Fruit fly (Drosophila melanogaster) whole organism, embryonic: ENCODE data around the gene AGO2.

Source experiments
- Awh ChIP-seq: fragments of 200-800 bp; sonication (Bioruptor generic); IDR thresholded peaks from 2 replicates; pipeline ENCODE4, ENCODE4 v1.3.6; 2022; ENCODE audit warnings: missing biosample characterization, missing genetic modification characterization
- BEAF-32 ChIP-seq: fragments of 200-800 bp; sonication (Bioruptor generic); optimal IDR thresholded peaks from 3 replicates; lab custom pipeline; 2017; ENCODE audit warnings: missing biosample characterization, missing genetic modification characterization, mild to moderate bottlenecking, moderate library complexity, missing genetic modification reagents
- CG10366 ChIP-seq: fragments of 200-800 bp; sonication (Bioruptor generic); IDR thresholded peaks from 2 replicates; pipeline ENCODE4 v1.3.6; 2022; ENCODE audit warnings: missing biosample characterization, missing genetic modification characterization
- CG10979 ChIP-seq: fragments of 200-800 bp; sonication (Bioruptor generic); optimal IDR thresholded peaks from 2 replicates; lab custom pipeline; 2018; ENCODE audit warnings: missing biosample characterization, mild to moderate bottlenecking, missing genetic modification characterization, moderate library complexity
- CG12391 ChIP-seq: fragments of 200-800 bp; sonication (Bioruptor generic); optimal IDR thresholded peaks from 3 replicates; lab custom pipeline; 2018; ENCODE audit warnings: missing biosample characterization, mild to moderate bottlenecking, missing genetic modification characterization, moderate library complexity
- CG13287 ChIP-seq: fragments of 200-800 bp; sonication (Bioruptor generic); IDR thresholded peaks from 2 replicates; pipeline ENCODE4 v1.3.6; 2022; ENCODE audit warnings: missing biosample characterization, missing genetic modification characterization; ENCODE audit not compliant: partially characterized antibody
- CG14667 ChIP-seq: fragments of 200-800 bp; sonication (Bioruptor generic); IDR thresholded peaks from 2 replicates; pipeline ENCODE4 v1.3.6; 2022; ENCODE audit warnings: missing biosample characterization, missing genetic modification characterization
- CG17359 ChIP-seq: fragments of 200-800 bp; sonication (Bioruptor generic); optimal IDR thresholded peaks from 3 replicates; lab custom pipeline; 2018; ENCODE audit warnings: missing biosample characterization, mild to moderate bottlenecking, missing genetic modification characterization, moderate library complexity
- CG17612 ChIP-seq: fragments of 200-800 bp; sonication (Bioruptor generic); IDR thresholded peaks from 2 replicates; pipeline ENCODE4 v1.3.6; 2022; ENCODE audit warnings: missing biosample characterization, missing genetic modification characterization
- CG1792 ChIP-seq: fragments of 200-800 bp; sonication (Bioruptor generic); optimal IDR thresholded peaks from 2 replicates; lab custom pipeline; 2016; ENCODE audit warnings: missing biosample characterization, missing genetic modification characterization
- CG2116 ChIP-seq: fragments of 200-800 bp; sonication (Bioruptor generic); optimal IDR thresholded peaks from 3 replicates; lab custom pipeline; 2018; ENCODE audit warnings: missing biosample characterization, mild to moderate bottlenecking, missing genetic modification characterization
- CG30431 ChIP-seq: fragments of 200-800 bp; sonication (Bioruptor generic); optimal IDR thresholded peaks from 2 replicates; lab custom pipeline; 2017; ENCODE audit warnings: missing biosample characterization, missing genetic modification characterization
- CG31224 ChIP-seq: fragments of 200-800 bp; sonication (Bioruptor generic); IDR thresholded peaks from 2 replicates; pipeline ENCODE4 v1.3.6; 2022; ENCODE audit warnings: missing biosample characterization, missing genetic modification characterization
- CG31365 ChIP-seq: fragments of 200-800 bp; sonication (Bioruptor generic); optimal IDR thresholded peaks from 2 replicates; lab custom pipeline; 2018; ENCODE audit warnings: missing biosample characterization, mild to moderate bottlenecking, missing genetic modification characterization
- CG34376 ChIP-seq: fragments of 200-800 bp; sonication (Bioruptor generic); optimal IDR thresholded peaks from 2 replicates; lab custom pipeline; 2018; ENCODE audit warnings: missing biosample characterization, mild to moderate bottlenecking, missing genetic modification characterization
- CG3838 ChIP-seq: fragments of 200-800 bp; sonication (Bioruptor generic); optimal IDR thresholded peaks from 3 replicates; lab custom pipeline; 2016; ENCODE audit warnings: missing biosample characterization, missing genetic modification characterization
- CG3847 ChIP-seq: fragments of 200-800 bp; sonication (Bioruptor generic); IDR thresholded peaks from 2 replicates; pipeline ENCODE4 v1.3.6; 2022; ENCODE audit warnings: missing biosample characterization, missing genetic modification characterization
- CG5180 ChIP-seq: fragments of 200-800 bp; sonication (Bioruptor generic); optimal IDR thresholded peaks from 3 replicates; lab custom pipeline; 2017; ENCODE audit warnings: missing biosample characterization, missing genetic modification characterization, mild to moderate bottlenecking, moderate library complexity, missing genetic modification reagents
- CG6791 ChIP-seq: fragments of 200-800 bp; sonication (Bioruptor generic); IDR thresholded peaks from 3 replicates; pipeline ENCODE4 v1.3.6; 2022; ENCODE audit warnings: missing biosample characterization, missing genetic modification characterization; ENCODE audit not compliant: partially characterized antibody
- CG6813 ChIP-seq: fragments of 200-800 bp; sonication (Bioruptor generic); optimal IDR thresholded peaks from 2 replicates; lab custom pipeline; 2017; ENCODE audit warnings: missing biosample characterization, missing genetic modification characterization, mild to moderate bottlenecking, moderate library complexity, missing genetic modification reagents
- CG7372 ChIP-seq: fragments of 200-800 bp; sonication (Bioruptor generic); IDR thresholded peaks from 2 replicates; pipeline ENCODE4 v1.3.6; 2022; ENCODE audit warnings: missing biosample characterization, missing genetic modification characterization
- CG7786 ChIP-seq: fragments of 200-800 bp; sonication (Bioruptor generic); optimal IDR thresholded peaks from 2 replicates; lab custom pipeline; 2016; ENCODE audit warnings: missing biosample characterization, missing genetic modification characterization
- CG8944 ChIP-seq: fragments of 200-800 bp; sonication (Bioruptor generic); optimal IDR thresholded peaks from 3 replicates; lab custom pipeline; 2016; ENCODE audit warnings: missing biosample characterization, missing genetic modification characterization
- Dek ChIP-seq: fragments of 200-800 bp; sonication (Bioruptor generic); optimal IDR thresholded peaks from 3 replicates; lab custom pipeline; 2019; ENCODE audit warnings: missing biosample characterization, mild to moderate bottlenecking, missing genetic modification characterization, moderate library complexity
- Dp ChIP-seq: fragments of 200-800 bp; sonication (Bioruptor generic); optimal IDR thresholded peaks from 2 replicates; lab custom pipeline; 2018; ENCODE audit warnings: missing biosample characterization, mild to moderate bottlenecking, missing genetic modification characterization, moderate library complexity
- Drgx ChIP-seq: fragments of 200-800 bp; sonication (Bioruptor generic); IDR thresholded peaks from 2 replicates; pipeline ENCODE4 v1.3.6; 2022; ENCODE audit warnings: missing biosample characterization, missing genetic modification characterization
- Ets97D ChIP-seq: fragments of 200-800 bp; sonication (Bioruptor generic); optimal IDR thresholded peaks from 3 replicates; lab custom pipeline; 2016; ENCODE audit warnings: missing biosample characterization, missing genetic modification characterization
- HLH4C ChIP-seq: fragments of 200-800 bp; sonication (Bioruptor generic); IDR thresholded peaks from 3 replicates; pipeline ENCODE4 v1.3.6; 2022; ENCODE audit warnings: missing biosample characterization, missing genetic modification characterization; ENCODE audit not compliant: partially characterized antibody
- Neu2 ChIP-seq: fragments of 200-800 bp; sonication (Bioruptor generic); optimal IDR thresholded peaks from 3 replicates; lab custom pipeline; 2016; ENCODE audit warnings: missing biosample characterization, missing genetic modification characterization, borderline replicate concordance
- PHDP ChIP-seq: fragments of 200-800 bp; sonication (Bioruptor generic); optimal IDR thresholded peaks from 3 replicates; lab custom pipeline; 2018; ENCODE audit warnings: missing biosample characterization, mild to moderate bottlenecking, missing genetic modification characterization, moderate library complexity
- YL-1 ChIP-seq: fragments of 200-800 bp; sonication (Bioruptor generic); optimal IDR thresholded peaks from 3 replicates; lab custom pipeline; 2017; ENCODE audit warnings: missing biosample characterization, mild to moderate bottlenecking, missing genetic modification characterization
- caup ChIP-seq: fragments of 200-800 bp; sonication (Bioruptor generic); optimal IDR thresholded peaks from 3 replicates; lab custom pipeline; 2017; ENCODE audit warnings: missing biosample characterization, mild to moderate bottlenecking, missing genetic modification characterization, moderate library complexity; ENCODE audit not compliant: severe bottlenecking
- chif ChIP-seq, 2 experiments: fragments of 200-800 bp; sonication (Bioruptor generic); optimal IDR thresholded peaks; 3 replicates each; lab custom pipeline; 2016; ENCODE audit warnings: missing biosample characterization in 2 of 2, missing genetic modification characterization in 2 of 2
- ci ChIP-seq: fragments of 200-800 bp; sonication (Bioruptor generic); IDR thresholded peaks from 3 replicates; pipeline ENCODE4 v1.3.6; 2022; ENCODE audit warnings: missing biosample characterization, missing genetic modification characterization
- croc ChIP-seq: fragments of 200-800 bp; sonication (Bioruptor generic); conservative IDR thresholded peaks from 3 replicates; pipeline ENCODE4 v1.3.6; 2022; ENCODE audit warnings: missing biosample characterization, missing genetic modification characterization
- danr ChIP-seq: fragments of 200-800 bp; sonication (Bioruptor generic); IDR thresholded peaks from 2 replicates; pipeline ENCODE4 v1.3.6; 2022; ENCODE audit warnings: missing biosample characterization, missing genetic modification characterization
- disco-r ChIP-seq: fragments of 200-800 bp; sonication (Bioruptor generic); optimal IDR thresholded peaks from 2 replicates; lab custom pipeline; 2016; ENCODE audit warnings: missing biosample characterization, missing genetic modification characterization
- emc ChIP-seq: fragments of 200-800 bp; sonication (Bioruptor generic); optimal IDR thresholded peaks from 2 replicates; lab custom pipeline; 2016; ENCODE audit warnings: missing biosample characterization, missing genetic modification characterization
- esg ChIP-seq: fragments of 200-800 bp; sonication (Bioruptor generic); conservative IDR thresholded peaks from 2 replicates; pipeline ENCODE4 v1.3.6; 2022; ENCODE audit warnings: missing biosample characterization, missing genetic modification characterization
- eyg ChIP-seq: fragments of 200-800 bp; sonication (Bioruptor generic); optimal IDR thresholded peaks from 3 replicates; lab custom pipeline; 2016; ENCODE audit warnings: missing biosample characterization, missing genetic modification characterization
- gcm2 ChIP-seq: fragments of 200-800 bp; sonication (Bioruptor generic); optimal IDR thresholded peaks from 2 replicates; lab custom pipeline; 2016; ENCODE audit warnings: missing biosample characterization, missing genetic modification characterization
- gsb ChIP-seq: fragments of 200-800 bp; sonication (Bioruptor generic); IDR thresholded peaks from 2 replicates; pipeline ENCODE4 v1.3.6; 2022; ENCODE audit warnings: missing biosample characterization, missing genetic modification characterization
- hth ChIP-seq: fragments of >200 bp; optimal IDR thresholded peaks from 2 replicates; lab custom pipeline; 2017; ENCODE audit warnings: inconsistent platforms
- insv ChIP-seq, 2 experiments: fragments of 200-800 bp; sonication (Bioruptor generic); optimal IDR thresholded peaks; 3 replicates each; lab custom pipeline; 2016 to 2018; ENCODE audit warnings: missing biosample characterization in 2 of 2, missing genetic modification characterization in 2 of 2
- luna ChIP-seq: fragments of 200-800 bp; sonication (Bioruptor generic); optimal IDR thresholded peaks from 2 replicates; lab custom pipeline; 2016; ENCODE audit warnings: missing biosample characterization, missing genetic modification characterization
- stc ChIP-seq: fragments of 200-800 bp; sonication (Bioruptor generic); IDR thresholded peaks from 2 replicates; pipeline ENCODE4 v1.3.6; 2022; ENCODE audit warnings: missing biosample characterization, missing genetic modification characterization
- tgo ChIP-seq: fragments of 200-800 bp; sonication (Bioruptor generic); IDR thresholded peaks from 3 replicates; pipeline ENCODE4 v1.3.6; 2022; ENCODE audit warnings: missing biosample characterization, missing genetic modification characterization
- tio ChIP-seq: fragments of 200-800 bp; sonication (Bioruptor generic); optimal IDR thresholded peaks from 2 replicates; lab custom pipeline; 2017; ENCODE audit warnings: missing biosample characterization, missing genetic modification characterization, inconsistent platforms
- tna ChIP-seq: fragments of 200-800 bp; sonication (Bioruptor generic); IDR thresholded peaks from 2 replicates; pipeline ENCODE4 v1.3.6; 2022; ENCODE audit warnings: missing biosample characterization, missing genetic modification characterization; ENCODE audit not compliant: partially characterized antibody
- trem ChIP-seq: fragments of 200-800 bp; optimal IDR thresholded peaks from 3 replicates; lab custom pipeline; 2019; ENCODE audit warnings: missing biosample characterization, mild to moderate bottlenecking, missing genetic modification characterization, moderate library complexity
- trh ChIP-seq: fragments of 200-800 bp; sonication (Bioruptor generic); optimal IDR thresholded peaks from 2 replicates; lab custom pipeline; 2016; ENCODE audit warnings: missing biosample characterization, missing genetic modification characterization

AGO2 gene

dm6 chr3L:15580487-15580886 is 26.6 kb downstream of the AGO2 start, which contains the start of the genes mrn and CG12301 (continued):
- TF ChIP-seq CG6791 (GFP tag; lab: Robert Waterston, UW) = peak; percentile 84
- peak; percentile 91 for TF ChIP-seq CG7372 (GFP tag; lab: Robert Waterston, UW)
- peak; percentile 76 for TF ChIP-seq croc (GFP tag; lab: Robert Waterston, UW)
- peak; percentile 83 for TF ChIP-seq CG17612 (GFP tag; lab: Robert Waterston, UW)
- TF ChIP-seq Awh = 0 out of 2 replicates have a peak, but pooled peaks have one; percentile 45
- TF ChIP-seq Dek (tag; lab: Kevin White, UChicago) = no peak
- TF ChIP-seq gsb (GFP tag; lab: Robert Waterston, UW) = peak; percentile 52; the same call in 1 of the 2 replicates
- peak; percentile 84 for TF ChIP-seq tna (GFP tag; lab: Robert Waterston, UW)
- peak; percentile 20 for TF ChIP-seq luna (GFP tag; lab: Kevin White, UChicago)
- TF ChIP-seq CG8944 (GFP tag; lab: Kevin White, UChicago) = peak; percentile 22
- TF ChIP-seq esg (GFP tag; lab: Robert Waterston, UW) = peak; percentile 71
- no peak for TF ChIP-seq hth (lab: Kevin White, UChicago)
- TF ChIP-seq CG31224 (GFP tag; lab: Robert Waterston, UW) = peak; percentile 73
- peak; percentile 69 for TF ChIP-seq YL-1 (GFP tag; lab: Kevin White, UChicago)
- TF ChIP-seq HLH4C (GFP tag; lab: Robert Waterston, UW) = peak; percentile 95
- peak; percentile 24 for TF ChIP-seq trh
- peak; percentile 9 for TF ChIP-seq CG30431 (GFP tag; lab: Kevin White, UChicago)
- TF ChIP-seq CG2116 = peak; percentile 89
- peak; percentile 49 for TF ChIP-seq gcm2 (GFP tag; lab: Kevin White, UChicago)
- peak; percentile 23 for TF ChIP-seq eyg (GFP tag; lab: Kevin White, UChicago)
- peak; percentile 15 for TF ChIP-seq disco-r
- peak in 1 of 2 experiments; percentile 60 for TF ChIP-seq insv (GFP tag; optimal IDR thresholded peaks at IDR 0.05; lab: Kevin White, UChicago)
- peak; percentile 90 for TF ChIP-seq stc (GFP tag; lab: Robert Waterston, UW)
- TF ChIP-seq CG7786 (GFP tag; lab: Kevin White, UChicago) = peak; percentile 44
- TF ChIP-seq CG12391 (tag; lab: Kevin White, UChicago) = peak; percentile 81
- no peak for TF ChIP-seq CG31365 (tag; lab: Kevin White, UChicago)
- TF ChIP-seq CG3838 = peak; percentile 47
- peak; percentile 87 for TF ChIP-seq CG14667 (GFP tag; lab: Robert Waterston, UW)
- peak; percentile 40 for TF ChIP-seq CG34376 (GFP tag; lab: Kevin White, UChicago)
- no peak for TF ChIP-seq emc
- TF ChIP-seq CG5180 (GFP tag; lab: Kevin White, UChicago) = no peak
- TF ChIP-seq BEAF-32 (GFP tag; lab: Kevin White, UChicago) = peak; percentile 97
- peak; percentile 96 for TF ChIP-seq danr (GFP tag; lab: Robert Waterston, UW)
- TF ChIP-seq chif (GFP tag; optimal IDR thresholded peaks at IDR 0.05; lab: Kevin White, UChicago) = peak; percentile 49 to 55
- TF ChIP-seq CG6813 (GFP tag; lab: Kevin White, UChicago) = no peak
- TF ChIP-seq ci = peak; percentile 49; the same call in 1 of the 3 replicates
- peak; percentile 97 for TF ChIP-seq CG13287 (GFP tag; lab: Robert Waterston, UW)
- no peak for TF ChIP-seq CG17359
- TF ChIP-seq CG10979 (tag; lab: Kevin White, UChicago) = peak; percentile 61
- peak; percentile 58 for TF ChIP-seq Dp (GFP tag; lab: Kevin White, UChicago)
- TF ChIP-seq Ets97D (GFP tag; lab: Kevin White, UChicago) = peak; percentile 64
- peak; percentile 3 for TF ChIP-seq CG1792 (GFP tag; lab: Kevin White, UChicago)
- TF ChIP-seq CG3847 (GFP tag; lab: Robert Waterston, UW) = peak; percentile 85
- TF ChIP-seq tio (GFP tag; lab: Kevin White, UChicago) = no peak
- TF ChIP-seq Neu2 (GFP tag; lab: Kevin White, UChicago) = no peak
- peak; percentile 93 for TF ChIP-seq trem (tag; lab: Kevin White, UChicago)
- TF ChIP-seq PHDP (tag; lab: Kevin White, UChicago) = no peak
- no peak for TF ChIP-seq caup (GFP tag; lab: Kevin White, UChicago)
- TF ChIP-seq Drgx (GFP tag; lab: Robert Waterston, UW) = peak; percentile 92
- TF ChIP-seq tgo (GFP tag; lab: Robert Waterston, UW) = peak; percentile 94
- TF ChIP-seq CG10366 (GFP tag; lab: Robert Waterston, UW) = peak; percentile 81
